Worm (Caenorhabditis elegans): ENCODE results near the gene fipr-12.

fipr-12 gene

DNA sequence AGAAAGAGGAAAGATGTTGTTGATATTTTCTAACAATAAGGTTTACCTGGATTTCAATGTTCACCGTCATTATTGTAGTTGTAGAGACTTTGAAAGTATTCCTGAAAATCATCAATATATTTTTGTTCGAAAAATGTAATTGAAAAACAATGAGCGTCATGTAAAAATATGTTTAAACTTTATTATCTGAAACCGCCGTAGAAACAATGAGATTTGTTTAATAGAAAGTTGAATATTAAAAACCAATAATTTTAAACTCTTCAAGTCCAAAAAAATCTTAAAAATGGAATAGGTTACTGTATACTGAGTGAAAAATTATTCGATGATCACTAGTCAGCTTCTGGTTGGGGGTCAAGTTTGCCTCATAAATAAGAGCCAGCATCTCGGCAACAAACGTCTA, 15.1 kb downstream of the fipr-12 start, which contains the start of gene anmt-3:
anmt-3 (minus strand) TSS at position 101 of the 400 bp plus-strand sequence.
- TF ChIP-seq C08G9.2 (tag; optimal IDR thresholded peaks at IDR 0.05), result no peak
- TF ChIP-seq C38D4.7 (GFP tag; optimal IDR thresholded peaks at IDR 0.05), result no peak
- no peak for TF ChIP-seq K09A11.1 (tag; optimal IDR thresholded peaks at IDR 0.05; ENCODE audit: insufficient read depth)
- no peak for TF ChIP-seq pat-9 (tag; optimal IDR thresholded peaks at IDR 0.05)

DNA sequence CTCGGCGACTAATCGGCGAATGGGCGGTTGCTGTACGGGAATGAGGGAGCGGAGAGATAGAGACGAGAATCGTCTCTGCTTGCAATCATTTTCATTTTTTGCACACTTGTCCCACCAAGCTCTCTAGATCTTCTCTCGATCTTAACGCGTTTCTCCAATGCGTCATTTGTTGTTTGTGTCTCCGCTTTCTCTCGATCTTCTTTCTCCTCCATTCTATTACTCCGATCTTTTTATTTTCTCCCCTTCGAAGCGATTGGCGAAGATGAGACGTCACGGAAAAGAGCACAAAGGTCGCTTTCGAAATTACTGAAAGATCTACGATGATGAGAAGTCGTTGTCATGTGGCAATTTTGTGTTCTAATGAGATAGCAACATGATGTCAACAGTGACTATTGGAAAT, 15.5 kb downstream of the fipr-12 start:
- TF ChIP-seq syd-9 (tag; optimal IDR thresholded peaks at IDR 0.05) (no peak), K02D7.2 (tag; optimal IDR thresholded peaks at IDR 0.05) (no peak), ceh-18 (tag; optimal IDR thresholded peaks at IDR 0.05) (peak; percentile 84), gmeb-2 (tag; optimal IDR thresholded peaks at IDR 0.05) (no peak), ceh-24 (tag; optimal IDR thresholded peaks at IDR 0.05) (no peak), pha-4 (tag; optimal IDR thresholded peaks at IDR 0.05) (no peak), nfya-1 (tag; optimal IDR thresholded peaks at IDR 0.05) (peak; percentile 1), ceh-22 (tag; optimal IDR thresholded peaks at IDR 0.05) (no peak), ref-2 (tag; optimal IDR thresholded peaks at IDR 0.05) (no peak), T23F11.4 (GFP tag; optimal IDR thresholded peaks at IDR 0.05) (no peak), elt-4 (tag; optimal IDR thresholded peaks at IDR 0.05) (no peak), che-1 (tag; optimal IDR thresholded peaks at IDR 0.05) (no peak), tbx-2 (tag; optimal IDR thresholded peaks at IDR 0.05) (no peak), odd-2 (tag; optimal IDR thresholded peaks at IDR 0.05) (no peak), ceh-31 (tag; optimal IDR thresholded peaks at IDR 0.05) (no peak), hlh-13 (GFP tag; optimal IDR thresholded peaks at IDR 0.05) (no peak), ets-4 (tag; optimal IDR thresholded peaks at IDR 0.05) (no peak), fkh-6 (tag; optimal IDR thresholded peaks at IDR 0.05) (no peak), unc-55 (GFP tag; optimal IDR thresholded peaks at IDR 0.05) (peak; percentile 87), ttx-3 (tag; optimal IDR thresholded peaks at IDR 0.05) (no peak), sox-2 (GFP tag; IDR thresholded peaks at IDR 0.05) (no peak), ama-1 (optimal IDR thresholded peaks at IDR 0.05) (no peak), ceh-48 (tag; optimal IDR thresholded peaks at IDR 0.05) (no peak), rnt-1 (tag; optimal IDR thresholded peaks at IDR 0.05) (peak; percentile 71), ceh-45 (GFP tag; IDR thresholded peaks at IDR 0.05) (no peak), npax-4 (tag; optimal IDR thresholded peaks at IDR 0.05) (no peak), pat-9 (tag; optimal IDR thresholded peaks at IDR 0.05) (no peak), ceh-6 (GFP tag; optimal IDR thresholded peaks at IDR 0.05) (no peak), hlh-6 (tag; optimal IDR thresholded peaks at IDR 0.05) (no peak)

DNA sequence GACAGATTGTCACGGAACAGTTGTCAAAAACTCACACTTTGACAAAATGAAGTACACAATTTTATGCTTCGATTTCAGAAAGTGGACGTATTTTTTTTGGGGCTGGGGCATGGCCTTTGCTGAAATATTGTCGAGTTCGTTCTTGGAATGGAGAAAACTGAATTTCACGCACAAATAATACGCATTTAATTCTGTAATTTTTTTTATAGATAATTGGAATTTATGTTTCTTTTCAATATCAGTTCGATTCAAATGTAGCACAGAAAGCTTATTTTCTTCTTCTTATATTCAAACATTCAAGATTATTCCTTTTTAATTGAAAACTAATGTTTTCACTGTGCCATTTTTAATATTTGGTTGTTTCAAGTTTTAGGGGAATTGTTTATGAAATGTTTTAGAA, 17.2 kb downstream of the fipr-12 start, which contains the start of gene T07C12.10:
T07C12.10 (minus strand) TSS at position 101 of the 400 bp plus-strand sequence.
- TF ChIP-seq pag-3 (tag; optimal IDR thresholded peaks at IDR 0.05; ENCODE audit: borderline replicate concordance) (no peak), pha-2 (tag; optimal IDR thresholded peaks at IDR 0.05) (no peak), nfya-1 (tag; optimal IDR thresholded peaks at IDR 0.05) (no peak), pax-1 (tag; optimal IDR thresholded peaks at IDR 0.05) (no peak), nhr-232 (tag; optimal IDR thresholded peaks at IDR 0.05) (no peak), C08G9.2 (tag; optimal IDR thresholded peaks at IDR 0.05) (no peak), ceh-14 (tag; optimal IDR thresholded peaks at IDR 0.05) (no peak), K09A11.1 (tag; optimal IDR thresholded peaks at IDR 0.05; ENCODE audit: insufficient read depth) (no peak), sox-2 (GFP tag; IDR thresholded peaks at IDR 0.05) (no peak)

DNA sequence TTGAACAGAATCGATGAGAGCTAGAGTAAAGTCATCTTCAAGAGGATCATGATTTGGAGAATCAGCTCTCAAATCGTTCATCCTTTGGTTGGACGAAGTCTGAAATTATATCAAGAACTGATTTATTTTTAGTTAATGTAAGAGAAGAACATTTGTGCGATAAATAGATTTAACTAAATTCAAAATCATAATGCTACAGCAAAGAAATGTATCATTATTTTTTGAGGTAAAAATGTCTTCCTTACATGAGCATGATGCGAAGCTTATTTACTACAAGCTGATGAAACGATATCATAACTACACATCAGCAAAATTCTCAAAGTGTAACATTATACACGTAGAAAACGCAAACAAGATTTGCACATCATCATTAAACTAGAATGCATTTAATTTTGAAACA, 19.3 kb downstream of the fipr-12 start, which contains the start of gene madf-4:
madf-4 (minus strand) TSS at position 101 of the 400 bp plus-strand sequence.
- no peak for TF ChIP-seq ama-1 (optimal IDR thresholded peaks at IDR 0.05)
- TF ChIP-seq nfya-1 (tag; optimal IDR thresholded peaks at IDR 0.05), result no peak
- no peak for TF ChIP-seq ceh-9 (tag; optimal IDR thresholded peaks at IDR 0.05)
- TF ChIP-seq pat-9 (tag; optimal IDR thresholded peaks at IDR 0.05), result no peak
- TF ChIP-seq pha-2 (tag; optimal IDR thresholded peaks at IDR 0.05), result no peak
- no peak for TF ChIP-seq ceh-24 (tag; optimal IDR thresholded peaks at IDR 0.05)
- TF ChIP-seq ceh-19 (GFP tag; optimal IDR thresholded peaks at IDR 0.05), result no peak
- TF ChIP-seq lim-6 (tag; optimal IDR thresholded peaks at IDR 0.05), result no peak
- no peak for TF ChIP-seq fax-1 (tag; optimal IDR thresholded peaks at IDR 0.05)
- no peak for TF ChIP-seq ttx-3 (tag; optimal IDR thresholded peaks at IDR 0.05)
- no peak for TF ChIP-seq ceh-30 (tag; optimal IDR thresholded peaks at IDR 0.05)
- no peak for TF ChIP-seq madf-2 (tag; optimal IDR thresholded peaks at IDR 0.05)
- TF ChIP-seq sox-4 (tag; optimal IDR thresholded peaks at IDR 0.05), result no peak
- no peak for TF ChIP-seq ztf-16 (tag; optimal IDR thresholded peaks at IDR 0.05)
- TF ChIP-seq lin-11 (tag; optimal IDR thresholded peaks at IDR 0.05), result no peak
- TF ChIP-seq C08G9.2 (tag; optimal IDR thresholded peaks at IDR 0.05), result no peak
- TF ChIP-seq dve-1 (tag; optimal IDR thresholded peaks at IDR 0.05), result no peak
- TF ChIP-seq eyg-1 (tag; optimal IDR thresholded peaks at IDR 0.05), result no peak
- TF ChIP-seq elt-2 (tag; optimal IDR thresholded peaks at IDR 0.05), result no peak
